Worm (Caenorhabditis elegans) whole organism, midembryonic: ENCODE measurements around the gene dct-7.

Experiments used
- T22C8.4 ChIP-seq: fragments of 200-800 bp; sonication (Bioruptor generic); IDR thresholded peaks from 2 replicates; pipeline ENCODE4 v1.3.6; 2022; ENCODE audit warnings: missing genetic modification characterization, missing compliant biosample characterization
- cog-1 ChIP-seq: sonication (generic microtip); optimal IDR thresholded peaks from 2 replicates; lab custom pipeline; 2016; ENCODE audit warnings: missing genetic modification characterization, missing compliant biosample characterization
- flt-1 ChIP-seq: fragments of 200-800 bp; sonication (Bioruptor generic); IDR thresholded peaks from 2 replicates; pipeline ENCODE4 v1.3.6; 2022; ENCODE audit warnings: missing genetic modification characterization, missing compliant biosample characterization
- klf-2 ChIP-seq: fragments of 200-800 bp; sonication (Bioruptor generic); conservative IDR thresholded peaks from 2 replicates; pipeline ENCODE4 v1.3.6; 2022; ENCODE audit warnings: missing genetic modification reagents, missing genetic modification characterization, missing compliant biosample characterization
- med-1 ChIP-seq: sonication (generic microtip); optimal IDR thresholded peaks from 2 replicates; lab custom pipeline; 2017; ENCODE audit warnings: missing genetic modification characterization, mild to moderate bottlenecking, missing compliant biosample characterization, antibody characterized with exemption, missing genetic modification reagents; ENCODE audit not compliant: insufficient read depth
- ref-1 ChIP-seq: fragments of 200-800 bp; sonication (Bioruptor generic); conservative IDR thresholded peaks from 2 replicates; pipeline ENCODE4 v1.3.6; 2022; ENCODE audit warnings: missing genetic modification reagents, missing genetic modification characterization, missing compliant biosample characterization
- tab-1 ChIP-seq: fragments of 200-800 bp; sonication (Bioruptor generic); IDR thresholded peaks from 2 replicates; pipeline ENCODE4 v1.3.6; 2022; ENCODE audit warnings: missing genetic modification characterization, missing compliant biosample characterization
- ztf-23 ChIP-seq: fragments of 200-800 bp; sonication (Bioruptor generic); IDR thresholded peaks from 2 replicates; pipeline ENCODE4 v1.3.6; 2022; ENCODE audit warnings: missing genetic modification reagents, missing genetic modification characterization, missing compliant biosample characterization
- ztf-29 ChIP-seq: fragments of 200-800 bp; sonication (Bioruptor generic); IDR thresholded peaks from 2 replicates; pipeline ENCODE4 v1.3.6; 2022; ENCODE audit warnings: missing genetic modification reagents, missing genetic modification characterization, missing compliant biosample characterization

DNA sequence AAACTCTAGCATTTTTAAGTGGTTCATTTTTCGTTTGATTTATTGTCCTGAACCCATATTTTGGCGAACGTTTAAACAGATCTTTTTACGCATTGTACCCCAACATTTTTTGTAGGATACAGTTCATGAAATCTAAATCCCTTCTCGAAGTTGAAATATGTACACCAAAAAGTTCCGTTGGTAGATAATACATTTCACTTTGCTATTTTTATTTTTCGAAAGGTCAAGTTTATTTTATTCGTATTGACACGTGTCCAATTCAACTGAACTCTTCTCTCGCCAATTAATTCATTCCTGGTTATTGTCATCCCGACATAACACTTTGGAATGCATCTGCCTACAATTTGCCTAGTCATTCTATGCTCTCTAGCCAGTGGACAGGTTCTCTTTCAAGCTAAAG, 19.4 kb downstream of the dct-7 start, which contains the start of gene F36A4.2:
- TF ChIP-seq klf-2 (GFP tag; lab: Robert Waterston, UW) (no peak), ref-1 (GFP tag; lab: Robert Waterston, UW) (no peak), ztf-23 (no peak), flt-1 (GFP tag; lab: Robert Waterston, UW) (no peak), med-1 (GFP tag; lab: Kevin White, UChicago) (no peak), cog-1 (tag; lab: Kevin White, UChicago) (no peak), tab-1 (GFP tag; lab: Robert Waterston, UW) (no peak), T22C8.4 (GFP tag; lab: Robert Waterston, UW) (no peak), ztf-29 (GFP tag; lab: Robert Waterston, UW) (no peak)
